Fruit fly (Drosophila melanogaster): ENCODE results near the gene CG18641.

Gene CG18641

dm6 chr2L:2415109-2415508 lies at the start of gene CG18641:
CG18641 (minus strand) TSS chr2L:2415322.
- no peak for TF ChIP-seq CrebA (GFP tag; optimal IDR thresholded peaks at IDR 0.05; ENCODE audit: borderline replicate concordance)
- no peak for TF ChIP-seq fru (GFP tag; optimal IDR thresholded peaks at IDR 0.05)

dm6 chr2L:2462306-2462844 lies 47.3 kb upstream of the CG18641 start:
- TF ChIP-seq pan (optimal IDR thresholded peaks at IDR 0.05) (no peak), dmrt93B (GFP tag; optimal IDR thresholded peaks at IDR 0.05) (no peak), Mio (GFP tag; optimal IDR thresholded peaks at IDR 0.05) (no peak), woc (GFP tag; optimal IDR thresholded peaks at IDR 0.05) (no peak), brk (GFP tag; optimal IDR thresholded peaks at IDR 0.05) (no peak), fru (GFP tag; optimal IDR thresholded peaks at IDR 0.05) (no peak), Myc (optimal IDR thresholded peaks at IDR 0.05) (no peak), CG9705 (GFP tag; optimal IDR thresholded peaks at IDR 0.05) (no peak), HLH106 (tag; optimal IDR thresholded peaks at IDR 0.05) (no peak), Jra (GFP tag; optimal IDR thresholded peaks at IDR 0.05) (no peak), N (GFP tag; optimal IDR thresholded peaks at IDR 0.05) (no peak)

dm6 chr2L:2461322-2461999 lies 46.3 kb upstream of the CG18641 start:
- peak; percentile 6 for TF ChIP-seq ey (GFP tag; optimal IDR thresholded peaks at IDR 0.05)
- no peak for TF ChIP-seq brk (GFP tag; optimal IDR thresholded peaks at IDR 0.05)
- no peak for TF ChIP-seq dl (GFP tag; optimal IDR thresholded peaks at IDR 0.05; ENCODE audit: insufficient read depth in 1 of 2, partially characterized antibody in 2 of 2)
- peak in 1 of 2 experiments; percentile 20 for TF ChIP-seq foxo (GFP tag; optimal IDR thresholded peaks at IDR 0.05)
- peak; percentile 1 for TF ChIP-seq fru (GFP tag; optimal IDR thresholded peaks at IDR 0.05)

dm6 chr2L:2459238-2459637 lies 44.1 kb upstream of the CG18641 start:
- TF ChIP-seq CrebA (GFP tag; optimal IDR thresholded peaks at IDR 0.05; ENCODE audit: borderline replicate concordance) (no peak), HLH106 (tag; optimal IDR thresholded peaks at IDR 0.05) (no peak), Hr83 (GFP tag; optimal IDR thresholded peaks at IDR 0.05; ENCODE audit: poor library complexity, severe bottlenecking) (no peak), dl (GFP tag; optimal IDR thresholded peaks at IDR 0.05; ENCODE audit: insufficient read depth in 1 of 2, partially characterized antibody in 2 of 2) (no peak), Abd-B (GFP tag; optimal IDR thresholded peaks at IDR 0.05) (no peak), dmrt93B (GFP tag; optimal IDR thresholded peaks at IDR 0.05) (no peak)

- no peak for TF ChIP-seq CG9705 (GFP tag; optimal IDR thresholded peaks at IDR 0.05)
- no peak for TF ChIP-seq Mio (GFP tag; optimal IDR thresholded peaks at IDR 0.05)
- TF ChIP-seq pan (optimal IDR thresholded peaks at IDR 0.05), result no peak
- no peak for TF ChIP-seq sv (GFP tag; optimal IDR thresholded peaks at IDR 0.05)
- TF ChIP-seq HLH106 (tag; optimal IDR thresholded peaks at IDR 0.05), result no peak
- TF ChIP-seq Vsx2 (GFP tag; optimal IDR thresholded peaks at IDR 0.05; ENCODE audit: partially characterized antibody), result no peak
- TF ChIP-seq fru (GFP tag; optimal IDR thresholded peaks at IDR 0.05), result no peak
- no peak for TF ChIP-seq brk (GFP tag; optimal IDR thresholded peaks at IDR 0.05)
- TF ChIP-seq Jra (GFP tag; optimal IDR thresholded peaks at IDR 0.05), result no peak
- no peak for TF ChIP-seq Hr83 (GFP tag; optimal IDR thresholded peaks at IDR 0.05; ENCODE audit: poor library complexity, severe bottlenecking)
- no peak for TF ChIP-seq br (GFP tag; optimal IDR thresholded peaks at IDR 0.05)
- TF ChIP-seq psq (GFP tag; optimal IDR thresholded peaks at IDR 0.05), result no peak
- no peak for TF ChIP-seq Myc (optimal IDR thresholded peaks at IDR 0.05)
- TF ChIP-seq jim (GFP tag; optimal IDR thresholded peaks at IDR 0.05), result no peak
- no peak for TF ChIP-seq GATAd (GFP tag; optimal IDR thresholded peaks at IDR 0.05)
- no peak for TF ChIP-seq Sp1 (GFP tag; optimal IDR thresholded peaks at IDR 0.05)
- TF ChIP-seq Rel (GFP tag; optimal IDR thresholded peaks at IDR 0.05), result no peak
- no peak for TF ChIP-seq Rel (tag; optimal IDR thresholded peaks at IDR 0.05)
- no peak for TF ChIP-seq ey (GFP tag; optimal IDR thresholded peaks at IDR 0.05)
- TF ChIP-seq dl (GFP tag; optimal IDR thresholded peaks at IDR 0.05; ENCODE audit: insufficient read depth in 1 of 2, partially characterized antibody in 2 of 2), result no peak
Measured at dm6 chr2L:2456516-2457392, 41.6 kb upstream of the CG18641 start.

All from whole organism, wandering third instar larva.